Worm (Caenorhabditis elegans) whole organism, L3 larva: ENCODE measurements around the gene nnt-1.

ENCODE experiments used
- ceh-82 ChIP-seq: fragments of 150-350 bp; optimal IDR thresholded peaks from 2 replicates; lab custom pipeline; 2014; ENCODE audit warnings: missing biosample characterization, missing genetic modification characterization
- fkh-10 ChIP-seq: sonication (generic microtip); optimal IDR thresholded peaks from 2 replicates; lab custom pipeline; 2017; ENCODE audit warnings: missing biosample characterization, missing genetic modification reagents, missing genetic modification characterization
- lsy-12 ChIP-seq: sonication (generic microtip); optimal IDR thresholded peaks from 2 replicates; lab custom pipeline; 2016; ENCODE audit warnings: mild to moderate bottlenecking, missing genetic modification characterization, missing compliant biosample characterization
- mdl-1 ChIP-seq: fragments of 150-350 bp; optimal IDR thresholded peaks from 2 replicates; lab custom pipeline; 2014; ENCODE audit warnings: missing biosample characterization, missing genetic modification characterization
- nhr-237 ChIP-seq: fragments of 150-350 bp; optimal IDR thresholded peaks from 2 replicates; lab custom pipeline; 2014; ENCODE audit warnings: missing biosample characterization, missing genetic modification characterization
- nhr-67 ChIP-seq: fragments of 150-350 bp; optimal IDR thresholded peaks from 2 replicates; lab custom pipeline; 2014; ENCODE audit warnings: missing biosample characterization, missing genetic modification characterization
- nhr-76 ChIP-seq: fragments of 150-350 bp; sonication (generic microtip); optimal IDR thresholded peaks from 5 replicates; lab custom pipeline; 2014; ENCODE audit warnings: missing biosample characterization, missing genetic modification characterization
- sea-2 ChIP-seq: fragments of 150-350 bp; sonication (generic microtip); optimal IDR thresholded peaks from 4 replicates; lab custom pipeline; 2014; ENCODE audit warnings: missing biosample characterization, missing genetic modification reagents, missing genetic modification characterization
- unc-62 ChIP-seq: fragments of 150-350 bp; sonication (generic microtip); optimal IDR thresholded peaks from 4 replicates; lab custom pipeline; 2014; ENCODE audit warnings: missing biosample characterization, missing genetic modification reagents, missing genetic modification characterization
- zag-1 ChIP-seq: fragments of 150-350 bp; optimal IDR thresholded peaks from 2 replicates; lab custom pipeline; 2014; ENCODE audit warnings: missing biosample characterization, missing genetic modification characterization

- TF ChIP-seq nhr-67 (tag; lab: Kevin White, UChicago): no peak
- TF ChIP-seq fkh-10 (GFP tag; lab: Kevin White, UChicago): no peak
- no peak for TF ChIP-seq lsy-12 (tag; lab: Kevin White, UChicago)
- no peak for TF ChIP-seq sea-2 (GFP tag; lab: Kevin White, UChicago)
- no peak for TF ChIP-seq nhr-237 (tag; lab: Kevin White, UChicago)
- TF ChIP-seq zag-1 (tag; lab: Kevin White, UChicago): no peak
- TF ChIP-seq unc-62 (GFP tag; lab: Kevin White, UChicago): no peak
- no peak for TF ChIP-seq nhr-76
- TF ChIP-seq mdl-1 (tag; lab: Kevin White, UChicago): no peak
- TF ChIP-seq ceh-82 (tag; lab: Kevin White, UChicago): no peak
Measured at ce11 chrX:6128225-6128686, 6.1 kb downstream of the nnt-1 start, which contains the start of gene C15H9.9.
